Worm (Caenorhabditis elegans) whole organism, L3 larva: ENCODE measurements around the gene C39D10.5.

Source experiments
- R02D3.7 ChIP-seq: fragments of 150-350 bp; optimal IDR thresholded peaks from 2 replicates; lab custom pipeline; 2014; ENCODE audit warnings: missing biosample characterization, missing genetic modification characterization
- ZK546.5 ChIP-seq: sonication (generic microtip); optimal IDR thresholded peaks from 2 replicates; lab custom pipeline; 2017; ENCODE audit warnings: missing biosample characterization, missing genetic modification characterization
- aly-2 ChIP-seq: fragments of 150-350 bp; optimal IDR thresholded peaks from 2 replicates; lab custom pipeline; 2014; ENCODE audit warnings: missing biosample characterization, missing genetic modification characterization
- ama-1 ChIP-seq: fragments of 150-350 bp; optimal IDR thresholded peaks from 2 replicates; lab custom pipeline; 2018
- ceh-16 ChIP-seq: sonication (generic microtip); optimal IDR thresholded peaks from 2 replicates; lab custom pipeline; 2017; ENCODE audit warnings: missing biosample characterization, missing genetic modification characterization
- ceh-28 ChIP-seq: fragments of 150-350 bp; optimal IDR thresholded peaks from 2 replicates; lab custom pipeline; 2014; ENCODE audit warnings: missing biosample characterization, missing genetic modification reagents, missing genetic modification characterization
- daf-12 ChIP-seq: fragments of 150-350 bp; optimal IDR thresholded peaks from 2 replicates; lab custom pipeline; 2014; ENCODE audit warnings: missing biosample characterization, missing genetic modification reagents, missing genetic modification characterization
- egl-5 ChIP-seq: fragments of 150-350 bp; optimal IDR thresholded peaks from 2 replicates; lab custom pipeline; 2017; ENCODE audit warnings: missing biosample characterization, missing genetic modification reagents, missing genetic modification characterization, inconsistent platforms
- elt-2 ChIP-seq: sonication (generic microtip); optimal IDR thresholded peaks from 2 replicates; lab custom pipeline; 2016; ENCODE audit warnings: missing genetic modification reagents, mild to moderate bottlenecking, missing genetic modification characterization, missing compliant biosample characterization
- eor-1 ChIP-seq, 2 experiments: fragments of 150-350 bp; optimal IDR thresholded peaks; 2 replicates each; lab custom pipeline; 2014 to 2018; ENCODE audit warnings: missing biosample characterization in 2 of 2, missing genetic modification characterization in 2 of 2
- fkh-10 ChIP-seq: sonication (generic microtip); optimal IDR thresholded peaks from 2 replicates; lab custom pipeline; 2017; ENCODE audit warnings: missing biosample characterization, missing genetic modification reagents, missing genetic modification characterization
- fkh-2 ChIP-seq: fragments of 150-350 bp; optimal IDR thresholded peaks from 2 replicates; lab custom pipeline; 2014; ENCODE audit warnings: missing biosample characterization, missing genetic modification reagents, missing genetic modification characterization
- jun-1 ChIP-seq: fragments of 150-350 bp; optimal IDR thresholded peaks from 2 replicates; lab custom pipeline; 2014; ENCODE audit warnings: missing biosample characterization, missing genetic modification reagents, missing genetic modification characterization
- lin-15B ChIP-seq: fragments of 150-350 bp; optimal IDR thresholded peaks from 2 replicates; lab custom pipeline; 2014; ENCODE audit warnings: missing biosample characterization, missing genetic modification characterization
- lsy-12 ChIP-seq: sonication (generic microtip); optimal IDR thresholded peaks from 2 replicates; lab custom pipeline; 2016; ENCODE audit warnings: mild to moderate bottlenecking, missing genetic modification characterization, missing compliant biosample characterization
- mdl-1 ChIP-seq: fragments of 150-350 bp; optimal IDR thresholded peaks from 2 replicates; lab custom pipeline; 2014; ENCODE audit warnings: missing biosample characterization, missing genetic modification characterization
- nfya-1 ChIP-seq: sonication (generic microtip); optimal IDR thresholded peaks from 2 replicates; lab custom pipeline; 2017; ENCODE audit warnings: missing genetic modification characterization, mild to moderate bottlenecking, missing compliant biosample characterization, antibody characterized with exemption, moderate library complexity; ENCODE audit not compliant: insufficient read depth
- nhr-12 ChIP-seq: fragments of 150-350 bp; optimal IDR thresholded peaks from 2 replicates; lab custom pipeline; 2014; ENCODE audit warnings: missing biosample characterization, missing genetic modification characterization
- nhr-23 ChIP-seq: fragments of 150-350 bp; optimal IDR thresholded peaks from 2 replicates; lab custom pipeline; 2014; ENCODE audit warnings: missing biosample characterization, missing genetic modification reagents, missing genetic modification characterization
- nhr-237 ChIP-seq: fragments of 150-350 bp; optimal IDR thresholded peaks from 2 replicates; lab custom pipeline; 2014; ENCODE audit warnings: missing biosample characterization, missing genetic modification characterization
- nhr-28 ChIP-seq: fragments of 150-350 bp; optimal IDR thresholded peaks from 2 replicates; lab custom pipeline; 2014; ENCODE audit warnings: missing biosample characterization, missing genetic modification characterization
- nhr-43 ChIP-seq: sonication (generic microtip); optimal IDR thresholded peaks from 2 replicates; lab custom pipeline; 2016; ENCODE audit warnings: mild to moderate bottlenecking, missing genetic modification characterization, missing compliant biosample characterization; ENCODE audit not compliant: poor library complexity, severe bottlenecking
- nhr-67 ChIP-seq: fragments of 150-350 bp; optimal IDR thresholded peaks from 2 replicates; lab custom pipeline; 2014; ENCODE audit warnings: missing biosample characterization, missing genetic modification characterization
- pha-4 ChIP-seq: fragments of 150-350 bp; optimal IDR thresholded peaks from 2 replicates; lab custom pipeline; 2014; ENCODE audit warnings: missing biosample characterization, missing genetic modification reagents, missing genetic modification characterization
- pqm-1 ChIP-seq: fragments of 150-350 bp; optimal IDR thresholded peaks from 2 replicates; lab custom pipeline; 2017; ENCODE audit warnings: missing biosample characterization, missing genetic modification characterization, inconsistent platforms
- skn-1 ChIP-seq: fragments of 150-350 bp; optimal IDR thresholded peaks from 2 replicates; lab custom pipeline; 2014; ENCODE audit warnings: missing biosample characterization, missing genetic modification characterization
- snpc-4 ChIP-seq: fragments of 150-350 bp; optimal IDR thresholded peaks from 2 replicates; lab custom pipeline; 2014; ENCODE audit warnings: missing biosample characterization, missing genetic modification characterization
- tbx-2 ChIP-seq: sonication (generic microtip); optimal IDR thresholded peaks from 2 replicates; lab custom pipeline; 2016; ENCODE audit warnings: mild to moderate bottlenecking, missing genetic modification characterization, missing compliant biosample characterization
- zag-1 ChIP-seq: fragments of 150-350 bp; optimal IDR thresholded peaks from 2 replicates; lab custom pipeline; 2014; ENCODE audit warnings: missing biosample characterization, missing genetic modification characterization
- ztf-11 ChIP-seq: fragments of 150-350 bp; optimal IDR thresholded peaks from 2 replicates; lab custom pipeline; 2014; ENCODE audit warnings: missing biosample characterization, missing genetic modification characterization
- ztf-4 ChIP-seq: fragments of 150-350 bp; optimal IDR thresholded peaks from 2 replicates; lab custom pipeline; 2014; ENCODE audit warnings: missing biosample characterization, missing genetic modification characterization

The C39D10.5 gene

DNA sequence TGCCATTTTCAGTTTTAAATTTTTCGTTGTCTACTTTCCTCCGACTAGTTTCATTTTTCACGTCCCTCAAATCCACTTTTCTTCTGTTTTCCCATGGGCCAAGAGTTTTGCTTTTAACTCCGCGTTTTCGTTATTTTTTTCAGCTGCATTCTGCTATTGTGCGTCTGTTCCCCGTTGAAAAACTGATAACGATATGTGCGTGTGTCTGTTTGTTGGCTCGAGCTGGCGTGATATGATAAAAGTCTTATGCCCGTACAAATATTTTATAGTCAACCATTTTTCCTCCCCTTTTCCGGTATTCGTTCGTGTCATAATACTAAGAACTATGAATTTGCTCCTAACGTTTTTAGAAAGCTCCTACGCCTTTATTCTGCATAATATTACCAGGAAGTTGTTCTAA, 9.6 kb upstream of the C39D10.5 start:
- TF ChIP-seq nfya-1 (tag; lab: Kevin White, UChicago) (no peak), pha-4 (tag; lab: Kevin White, UChicago) (peak; percentile 8), pqm-1 (tag; lab: Kevin White, UChicago) (peak; percentile 56), jun-1 (tag; lab: Kevin White, UChicago) (no peak), elt-2 (tag; lab: Kevin White, UChicago) (peak; percentile 69), ztf-4 (tag; lab: Kevin White, UChicago) (no peak), ZK546.5 (tag; lab: Kevin White, UChicago) (no peak), fkh-2 (no peak)
- TF ChIP-seq, all 47 proteins: peak for 3

ce11 chrX:7900180-7900579, 8.0 kb upstream of the C39D10.5 start:
- no peak for TF ChIP-seq ama-1 (lab: Kevin White, UChicago)
- TF ChIP-seq eor-1 (tag; optimal IDR thresholded peaks at IDR 0.05; lab: Kevin White, UChicago): no peak
- TF ChIP-seq fkh-10 (GFP tag; lab: Kevin White, UChicago): no peak
- TF ChIP-seq ceh-16 (tag; lab: Kevin White, UChicago): no peak
- TF ChIP-seq nhr-23: no peak
- no peak for TF ChIP-seq nfya-1 (tag; lab: Kevin White, UChicago)
- TF ChIP-seq R02D3.7 (tag; lab: Kevin White, UChicago): no peak
- TF ChIP-seq egl-5 (tag; lab: Kevin White, UChicago): no peak
- TF ChIP-seq jun-1 (tag; lab: Kevin White, UChicago): no peak

- TF ChIP-seq daf-12 (tag; lab: Kevin White, UChicago) (no peak), zag-1 (tag; lab: Kevin White, UChicago) (no peak), nfya-1 (tag; lab: Kevin White, UChicago) (no peak), nhr-43 (tag; lab: Kevin White, UChicago) (peak; percentile 19), ceh-28 (tag; lab: Kevin White, UChicago) (no peak), nhr-23 (no peak), lsy-12 (tag; lab: Kevin White, UChicago) (peak; percentile 23), jun-1 (tag; lab: Kevin White, UChicago) (no peak), ama-1 (lab: Kevin White, UChicago) (no peak), lin-15B (tag; lab: Kevin White, UChicago) (no peak)
Observed at ce11 chrX:7898131-7898530, 5.9 kb upstream of the C39D10.5 start.

DNA sequence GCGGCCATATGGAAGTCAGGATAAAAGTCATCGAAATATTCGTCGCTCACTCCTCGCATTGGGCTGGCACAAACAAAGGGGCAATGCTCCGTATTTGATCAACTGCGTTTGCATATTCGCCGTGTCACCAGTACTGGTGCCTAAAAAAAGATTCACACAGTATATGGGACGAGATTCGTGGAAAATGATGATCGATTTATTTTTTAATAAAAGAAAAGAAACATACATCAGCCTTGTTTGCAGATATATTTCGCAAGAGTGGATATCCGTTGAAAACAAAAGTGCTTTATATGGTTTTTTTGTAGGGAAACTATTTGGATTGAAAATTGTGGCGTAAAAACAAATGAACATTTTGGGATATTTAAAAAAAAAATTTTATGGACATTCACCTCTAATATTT, 5.5 kb upstream of the C39D10.5 start, which contains the start of gene latd-1:
latd-1 (minus strand) TSS at position 101 of the 400 bp plus-strand sequence.
- TF ChIP-seq nhr-67 (no peak), ZK546.5 (tag; lab: Kevin White, UChicago) (no peak), mdl-1 (no peak)

ce11 chrX:7888915-7889314, 3.3 kb downstream of the C39D10.5 start, which contains the start of gene C39D10.2:
Gene C39D10.2, plus strand, starts transcription at chrX:7889215.
- TF ChIP-seq daf-12 (tag; lab: Kevin White, UChicago): no peak
- no peak for TF ChIP-seq ZK546.5 (tag; lab: Kevin White, UChicago)
- TF ChIP-seq R02D3.7 (tag; lab: Kevin White, UChicago): no peak
- TF ChIP-seq ztf-11: no peak
- TF ChIP-seq nhr-12: no peak
- TF ChIP-seq pqm-1 (tag; lab: Kevin White, UChicago): no peak
- no peak for TF ChIP-seq ceh-28 (tag; lab: Kevin White, UChicago)
- no peak for TF ChIP-seq ztf-4 (tag; lab: Kevin White, UChicago)
- TF ChIP-seq nhr-28 (tag; lab: Kevin White, UChicago): no peak
- TF ChIP-seq zag-1 (tag; lab: Kevin White, UChicago): no peak
- TF ChIP-seq tbx-2 (tag; lab: Kevin White, UChicago): no peak
- TF ChIP-seq nhr-67: no peak
- no peak for TF ChIP-seq aly-2 (tag; lab: Kevin White, UChicago)

- TF ChIP-seq fkh-2 (no peak), snpc-4 (no peak), eor-1 (tag; optimal IDR thresholded peaks at IDR 0.05; lab: Kevin White, UChicago) (no peak), ama-1 (lab: Kevin White, UChicago) (no peak), nhr-237 (tag; lab: Kevin White, UChicago) (no peak), skn-1 (tag; lab: Kevin White, UChicago) (no peak), nhr-12 (no peak)
- TF ChIP-seq, all 47 proteins: peak for 0
Observed at ce11 chrX:7886200-7886599, 6.0 kb downstream of the C39D10.5 start.
